Worm (Caenorhabditis elegans): Measurements from ENCODE around the gene T08G5.1.

ce11 chrV:14028256-14028743 is 9.7 kb downstream of the T08G5.1 start:
- TF ChIP-seq him-1 (tag; optimal IDR thresholded peaks at IDR 0.05) (no peak), W03F9.2 (tag; optimal IDR thresholded peaks at IDR 0.05) (no peak), dao-5 (tag; optimal IDR thresholded peaks at IDR 0.05) (peak; percentile 20)
